Worm (Caenorhabditis elegans) whole organism, young adult: ENCODE data around the gene sma-4.

Experiments
- F23B12.7 ChIP-seq: sonication (generic microtip); optimal IDR thresholded peaks from 2 replicates; lab custom pipeline; 2017; ENCODE audit warnings: missing genetic modification characterization, mild to moderate bottlenecking, missing compliant biosample characterization, antibody characterized with exemption, moderate library complexity; ENCODE audit not compliant: insufficient read depth
- F49E8.2 ChIP-seq: sonication (generic microtip); optimal IDR thresholded peaks from 3 replicates; lab custom pipeline; 2017; ENCODE audit warnings: missing genetic modification characterization, mild to moderate bottlenecking, missing compliant biosample characterization, antibody characterized with exemption, moderate library complexity; ENCODE audit not compliant: insufficient read depth
- F55B11.4 ChIP-seq: sonication (generic microtip); optimal IDR thresholded peaks from 2 replicates; lab custom pipeline; 2016; ENCODE audit warnings: missing compliant biosample characterization, missing genetic modification characterization, borderline replicate concordance; ENCODE audit not compliant: insufficient read depth
- F57A8.1 ChIP-seq: fragments of 200-800 bp; sonication (Bioruptor generic); optimal IDR thresholded peaks from 2 replicates; lab custom pipeline; 2018; ENCODE audit warnings: mild to moderate bottlenecking, missing genetic modification characterization, moderate library complexity, missing compliant biosample characterization
- K12H6.12 ChIP-seq: fragments of 200-800 bp; sonication (Bioruptor generic); optimal IDR thresholded peaks from 2 replicates; lab custom pipeline; 2018; ENCODE audit warnings: mild to moderate bottlenecking, missing genetic modification characterization, missing compliant biosample characterization
- T07F8.4 ChIP-seq: sonication (generic microtip); optimal IDR thresholded peaks from 2 replicates; lab custom pipeline; 2016; ENCODE audit warnings: mild to moderate bottlenecking, missing genetic modification characterization, moderate library complexity, missing compliant biosample characterization
- Y53F4B.3 ChIP-seq: fragments of 200-800 bp; sonication (Bioruptor generic); IDR thresholded peaks from 2 replicates; pipeline ENCODE4 v1.3.6; 2022; ENCODE audit warnings: missing genetic modification reagents, missing genetic modification characterization, missing compliant biosample characterization
- Y53G8AR.9 ChIP-seq: fragments of 200-800 bp; sonication (Bioruptor generic); conservative IDR thresholded peaks from 2 replicates; pipeline ENCODE4 v1.3.6; 2022; ENCODE audit warnings: missing genetic modification reagents, missing genetic modification characterization, missing compliant biosample characterization
- Y56A3A.18 ChIP-seq: fragments of 200-800 bp; sonication (Bioruptor generic); IDR thresholded peaks from 2 replicates; pipeline ENCODE4 v1.3.6; 2022; ENCODE audit warnings: missing genetic modification reagents, missing genetic modification characterization, missing compliant biosample characterization
- akir-1 ChIP-seq: fragments of 200-800 bp; sonication (Bioruptor generic); optimal IDR thresholded peaks from 2 replicates; lab custom pipeline; 2018; ENCODE audit warnings: mild to moderate bottlenecking, missing genetic modification characterization, moderate library complexity, missing compliant biosample characterization
- ama-1 ChIP-seq, 3 experiments: fragments of 150-350 bp in 1 of 3; sonication (generic microtip) in 2 of 3; optimal IDR thresholded peaks; 2 replicates each; lab custom pipeline; 2014 to 2018; ENCODE audit warnings: missing biosample characterization in 2 of 3, missing genetic modification characterization in 2 of 3, missing genetic modification reagents in 2 of 3
- athp-1 ChIP-seq: sonication (generic microtip); optimal IDR thresholded peaks from 2 replicates; lab custom pipeline; 2017; ENCODE audit warnings: mild to moderate bottlenecking, missing genetic modification characterization, missing compliant biosample characterization
- attf-3 ChIP-seq: fragments of 200-800 bp; sonication (Bioruptor generic); conservative IDR thresholded peaks from 2 replicates; pipeline ENCODE4 v1.3.6; 2022; ENCODE audit warnings: missing genetic modification reagents, missing genetic modification characterization, missing compliant biosample characterization
- attf-5 ChIP-seq: fragments of 200-800 bp; sonication (Bioruptor generic); optimal IDR thresholded peaks from 2 replicates; lab custom pipeline; 2018; ENCODE audit warnings: mild to moderate bottlenecking, missing genetic modification characterization, missing compliant biosample characterization
- cebp-1 ChIP-seq, 2 experiments: fragments of 200-800 bp in 1 of 2; sonication (Bioruptor generic) in 1 of 2; sonication (generic microtip) in 1 of 2; IDR thresholded peaks in 1 of 2; optimal IDR thresholded peaks in 1 of 2; 2 replicates each; pipeline versions ENCODE4 v1.3.6 to Lab custom; 2017 to 2022; ENCODE audit warnings: missing compliant biosample characterization in 2 of 2, missing genetic modification characterization in 2 of 2, mild to moderate bottlenecking in 1 of 2, missing genetic modification reagents in 1 of 2, moderate library complexity in 1 of 2
- ceh-79 ChIP-seq: sonication (generic microtip); optimal IDR thresholded peaks from 2 replicates; lab custom pipeline; 2017; ENCODE audit warnings: mild to moderate bottlenecking, missing genetic modification characterization, missing compliant biosample characterization
- efl-1 ChIP-seq: fragments of 150-350 bp; optimal IDR thresholded peaks from 2 replicates; lab custom pipeline; 2014; ENCODE audit warnings: missing biosample characterization, missing genetic modification reagents, missing genetic modification characterization
- gei-17 ChIP-seq: fragments of 200-800 bp; sonication (Bioruptor generic); optimal IDR thresholded peaks from 2 replicates; lab custom pipeline; 2018; ENCODE audit warnings: mild to moderate bottlenecking, missing genetic modification characterization, missing compliant biosample characterization
- hmg-1.2 ChIP-seq: fragments of 200-800 bp; sonication (Bioruptor generic); IDR thresholded peaks from 2 replicates; pipeline ENCODE4 v1.3.6; 2022; ENCODE audit warnings: missing genetic modification reagents, missing genetic modification characterization, missing compliant biosample characterization
- lag-1 ChIP-seq: fragments of 200-800 bp; sonication (Bioruptor generic); IDR thresholded peaks from 2 replicates; pipeline ENCODE4 v1.3.6; 2022; ENCODE audit warnings: missing genetic modification reagents, missing genetic modification characterization, missing compliant biosample characterization
- lin-35 ChIP-seq, 3 experiments: fragments of 150-350 bp in 2 of 3; sonication (generic microtip) in 1 of 3; optimal IDR thresholded peaks; 2 replicates each; lab custom pipeline; 2014 to 2018; ENCODE audit warnings: missing biosample characterization in 3 of 3, missing genetic modification characterization in 3 of 3, missing genetic modification reagents in 3 of 3
- lin-54 ChIP-seq: fragments of 200-800 bp; sonication (Bioruptor generic); optimal IDR thresholded peaks from 2 replicates; lab custom pipeline; 2018; ENCODE audit warnings: mild to moderate bottlenecking, missing genetic modification characterization, missing compliant biosample characterization
- lir-1 ChIP-seq: fragments of 200-800 bp; sonication (Bioruptor generic); conservative IDR thresholded peaks from 2 replicates; pipeline ENCODE4 v1.3.6; 2022; ENCODE audit warnings: missing genetic modification reagents, missing genetic modification characterization, missing compliant biosample characterization
- lsl-1 ChIP-seq: fragments of 200-800 bp; sonication (Bioruptor generic); optimal IDR thresholded peaks from 2 replicates; lab custom pipeline; 2018; ENCODE audit warnings: mild to moderate bottlenecking, missing genetic modification characterization, moderate library complexity, missing compliant biosample characterization
- madf-10 ChIP-seq: sonication (generic microtip); optimal IDR thresholded peaks from 2 replicates; lab custom pipeline; 2016; ENCODE audit warnings: mild to moderate bottlenecking, missing genetic modification characterization, missing compliant biosample characterization
- madf-6 ChIP-seq: fragments of 200-800 bp; sonication (Bioruptor generic); IDR thresholded peaks from 2 replicates; pipeline ENCODE4 v1.3.6; 2022; ENCODE audit warnings: missing genetic modification reagents, missing genetic modification characterization, missing compliant biosample characterization
- mcd-1 ChIP-seq: fragments of 200-800 bp; sonication (Bioruptor generic); IDR thresholded peaks from 2 replicates; pipeline ENCODE4 v1.3.6; 2022; ENCODE audit warnings: missing genetic modification reagents, missing genetic modification characterization, missing compliant biosample characterization
- mxl-1 ChIP-seq: sonication (generic microtip); optimal IDR thresholded peaks from 2 replicates; lab custom pipeline; 2016; ENCODE audit warnings: missing genetic modification characterization, missing compliant biosample characterization
- nfya-2 ChIP-seq: fragments of 200-800 bp; sonication (Bioruptor generic); IDR thresholded peaks from 2 replicates; pipeline ENCODE4 v1.3.6; 2022; ENCODE audit warnings: missing genetic modification reagents, missing genetic modification characterization, missing compliant biosample characterization
- nfyb-1 ChIP-seq: fragments of 200-800 bp; sonication (Bioruptor generic); IDR thresholded peaks from 2 replicates; pipeline ENCODE4 v1.3.6; 2022; ENCODE audit warnings: missing genetic modification reagents, missing genetic modification characterization, missing compliant biosample characterization
- pbrm-1 ChIP-seq: fragments of 200-800 bp; sonication (Bioruptor generic); IDR thresholded peaks from 2 replicates; pipeline ENCODE4 v1.3.6; 2022; ENCODE audit warnings: missing genetic modification reagents, missing genetic modification characterization, missing compliant biosample characterization
- rec-8 ChIP-seq, 2 experiments: sonication (generic microtip); optimal IDR thresholded peaks; 2 replicates each; lab custom pipeline; 2016; ENCODE audit warnings: mild to moderate bottlenecking in 2 of 2, missing genetic modification characterization in 2 of 2, missing genetic modification reagents in 2 of 2, missing genotype in 2 of 2, missing biosample characterization in 1 of 2, missing compliant biosample characterization in 1 of 2, moderate library complexity in 1 of 2
- repo-1 ChIP-seq: sonication (generic microtip); optimal IDR thresholded peaks from 2 replicates; lab custom pipeline; 2017; ENCODE audit warnings: mild to moderate bottlenecking, missing genetic modification characterization, missing compliant biosample characterization
- snpc-4 ChIP-seq, 5 experiments: fragments of 150-350 bp in 1 of 5; sonication (generic microtip) in 4 of 5; optimal IDR thresholded peaks; 2 replicates each; lab custom pipeline; 2014 to 2018; ENCODE audit warnings: missing genetic modification characterization in 5 of 5, missing biosample characterization in 3 of 5, antibody characterized with exemption in 2 of 5, mild to moderate bottlenecking in 2 of 5, missing compliant biosample characterization in 2 of 5, missing genotype in 2 of 5, moderate library complexity in 2 of 5, missing genetic modification reagents in 1 of 5
- sptf-2 ChIP-seq: fragments of 200-800 bp; sonication (Bioruptor generic); optimal IDR thresholded peaks from 2 replicates; lab custom pipeline; 2018; ENCODE audit warnings: mild to moderate bottlenecking, missing genetic modification characterization, missing compliant biosample characterization
- zfh-2 ChIP-seq: fragments of 200-800 bp; sonication (Bioruptor generic); conservative IDR thresholded peaks from 2 replicates; pipeline ENCODE4 v1.3.6; 2022; ENCODE audit warnings: missing genetic modification reagents, missing genetic modification characterization, missing compliant biosample characterization
- zim-3 ChIP-seq: sonication (generic microtip); optimal IDR thresholded peaks from 2 replicates; lab custom pipeline; 2017; ENCODE audit warnings: mild to moderate bottlenecking, missing genetic modification characterization, moderate library complexity, missing compliant biosample characterization
- ztf-22 ChIP-seq: fragments of 200-800 bp; sonication (Bioruptor generic); optimal IDR thresholded peaks from 2 replicates; lab custom pipeline; 2018; ENCODE audit warnings: mild to moderate bottlenecking, missing genetic modification characterization, moderate library complexity, missing compliant biosample characterization
- ztf-26 ChIP-seq: sonication (generic microtip); optimal IDR thresholded peaks from 2 replicates; lab custom pipeline; 2017; ENCODE audit warnings: missing genetic modification characterization, missing compliant biosample characterization
- ztf-6 ChIP-seq: fragments of 200-800 bp; sonication (Bioruptor generic); IDR thresholded peaks from 2 replicates; pipeline ENCODE4 v1.3.6; 2022; ENCODE audit warnings: missing genetic modification reagents, missing genetic modification characterization, missing compliant biosample characterization

Gene sma-4

ce11 chrIII:5785273-5785929, 30.6 kb upstream of the sma-4 start, which contains the start of gene Y37B11A.3 (continued):
- TF ChIP-seq madf-10 (tag; lab: Kevin White, UChicago) (no peak), lin-54 (GFP tag; lab: Kevin White, UChicago) (peak; percentile 73), F23B12.7 (tag; lab: Kevin White, UChicago) (peak; percentile 21), pbrm-1 (GFP tag; lab: Robert Waterston, UW) (peak; percentile 64), nfyb-1 (GFP tag; lab: Robert Waterston, UW) (peak; percentile 73), lir-1 (GFP tag; lab: Robert Waterston, UW) (no peak), attf-5 (peak; percentile 90), attf-3 (GFP tag; lab: Robert Waterston, UW) (0 out of 2 replicates have a peak, but pooled peaks have one; percentile 27), Y53F4B.3 (GFP tag; lab: Robert Waterston, UW) (no peak), ztf-6 (GFP tag; lab: Robert Waterston, UW) (no peak), F57A8.1 (GFP tag; lab: Kevin White, UChicago) (no peak), hmg-1.2 (GFP tag; lab: Robert Waterston, UW) (0 out of 2 replicates have a peak, but pooled peaks have one; percentile 26), madf-6 (peak; percentile 30; the same call in 1 of the 2 replicates), gei-17 (GFP tag; lab: Kevin White, UChicago) (peak; percentile 34), ceh-79 (tag; lab: Kevin White, UChicago) (no peak), Y56A3A.18 (0 out of 2 replicates have a peak, but pooled peaks have one; percentile 37), athp-1 (no peak), ztf-26 (tag; lab: Kevin White, UChicago) (peak; percentile 28), zfh-2 (GFP tag; lab: Robert Waterston, UW) (peak; percentile 85), F55B11.4 (tag; lab: Kevin White, UChicago) (no peak), K12H6.12 (tag; lab: Kevin White, UChicago) (peak; percentile 48), Y53G8AR.9 (GFP tag; lab: Robert Waterston, UW) (peak; percentile 74), rec-8 (tag; optimal IDR thresholded peaks at IDR 0.05; lab: Kevin White, UChicago) (no peak), snpc-4 (GFP tag; optimal IDR thresholded peaks at IDR 0.05; lab: Kevin White, UChicago) (no peak), snpc-4 (tag; optimal IDR thresholded peaks at IDR 0.05; lab: Kevin White, UChicago) (peak in 2 of 4 experiments; percentile 7 to 41), cebp-1 (GFP tag; IDR thresholded peaks at IDR 0.05; lab: Robert Waterston, UW) (peak; percentile 100), cebp-1 (tag; optimal IDR thresholded peaks at IDR 0.05; lab: Kevin White, UChicago) (peak; percentile 100)

- TF ChIP-seq lir-1 (GFP tag; lab: Robert Waterston, UW) (no peak), lsl-1 (peak; percentile 37), lag-1 (GFP tag; lab: Robert Waterston, UW) (no peak), attf-3 (GFP tag; lab: Robert Waterston, UW) (no peak)
Observed at ce11 chrIII:5790550-5790949, 25.5 kb upstream of the sma-4 start, which contains the start of gene rev-3. Gene rev-3 (minus strand): TSS chrIII:5790650.

ce11 chrIII:5794982-5795381, 21.1 kb upstream of the sma-4 start:
- TF ChIP-seq repo-1 (tag; lab: Kevin White, UChicago) (no peak), efl-1 (GFP tag; lab: Kevin White, UChicago) (no peak), sptf-2 (GFP tag; lab: Kevin White, UChicago) (no peak)

- TF ChIP-seq T07F8.4 (tag; lab: Kevin White, UChicago) = no peak
- TF ChIP-seq ama-1 (optimal IDR thresholded peaks at IDR 0.05; lab: Kevin White, UChicago) = no peak
- TF ChIP-seq ama-1 (GFP tag; optimal IDR thresholded peaks at IDR 0.05; lab: Kevin White, UChicago) = no peak
- no peak for TF ChIP-seq Y53G8AR.9 (GFP tag; lab: Robert Waterston, UW)
- TF ChIP-seq mcd-1 (GFP tag; lab: Robert Waterston, UW) = no peak
- TF ChIP-seq lin-35 (GFP tag; optimal IDR thresholded peaks at IDR 0.05; lab: Kevin White, UChicago) = no peak
- TF ChIP-seq zim-3 (tag; lab: Kevin White, UChicago) = no peak
- no peak for TF ChIP-seq cebp-1 (GFP tag; IDR thresholded peaks at IDR 0.05; lab: Robert Waterston, UW)
- no peak for TF ChIP-seq cebp-1 (tag; optimal IDR thresholded peaks at IDR 0.05; lab: Kevin White, UChicago)
- no peak for TF ChIP-seq ztf-22 (GFP tag; lab: Kevin White, UChicago)
- no peak for TF ChIP-seq akir-1 (GFP tag; lab: Kevin White, UChicago)
- no peak for TF ChIP-seq F49E8.2 (tag; lab: Kevin White, UChicago)
- no peak for TF ChIP-seq gei-17 (GFP tag; lab: Kevin White, UChicago)
- TF ChIP-seq nfya-2 (GFP tag; lab: Robert Waterston, UW) = no peak
- TF ChIP-seq mxl-1 (tag; lab: Kevin White, UChicago) = no peak
Observed at ce11 chrIII:5798747-5799146, 17.3 kb upstream of the sma-4 start, which contains the start of gene ceh-10. Gene ceh-10 (plus strand): TSS chrIII:5799047.
